Worm (Caenorhabditis elegans) whole organism, L4 larva: Measurements from ENCODE around the gene F45H10.2.

ENCODE experiments used
- F49E8.2 ChIP-seq: sonication (generic microtip); optimal IDR thresholded peaks from 2 replicates; lab custom pipeline; 2016; ENCODE audit warnings: missing compliant biosample characterization, mild to moderate bottlenecking, missing genetic modification characterization, borderline replicate concordance
- R02D3.7 ChIP-seq: fragments of 150-350 bp; sonication (generic microtip); optimal IDR thresholded peaks from 3 replicates; lab custom pipeline; 2014; ENCODE audit warnings: missing biosample characterization, missing genetic modification characterization
- Y48G9A.11 ChIP-seq: fragments of 200-800 bp; sonication (Bioruptor generic); IDR thresholded peaks from 2 replicates; pipeline ENCODE4 v1.3.6; 2022; ENCODE audit warnings: missing genetic modification reagents, missing genetic modification characterization, missing compliant biosample characterization
- ZK546.5 ChIP-seq, 2 experiments: sonication (generic microtip); optimal IDR thresholded peaks; 2 replicates each; lab custom pipeline; 2017; ENCODE audit warnings: missing biosample characterization in 2 of 2, missing genetic modification characterization in 2 of 2
- aly-2 ChIP-seq: sonication (generic microtip); optimal IDR thresholded peaks from 2 replicates; lab custom pipeline; 2018; ENCODE audit warnings: missing biosample characterization, missing genetic modification characterization
- ama-1 ChIP-seq: fragments of 150-350 bp; optimal IDR thresholded peaks from 2 replicates; lab custom pipeline; 2014; ENCODE audit warnings: inconsistent platforms, mixed read lengths
- arid-1 ChIP-seq: fragments of 200-800 bp; sonication (Bioruptor generic); conservative IDR thresholded peaks from 2 replicates; pipeline ENCODE4 v1.3.6; 2022; ENCODE audit warnings: missing genetic modification reagents, missing genetic modification characterization, missing compliant biosample characterization
- attf-4 ChIP-seq: sonication (generic microtip); optimal IDR thresholded peaks from 3 replicates; lab custom pipeline; 2017; ENCODE audit warnings: missing biosample characterization, missing genetic modification characterization
- ceh-20 ChIP-seq: fragments of 200-800 bp; sonication (Bioruptor generic); IDR thresholded peaks from 2 replicates; pipeline ENCODE4 v1.3.6; 2022; ENCODE audit warnings: missing genetic modification reagents, missing genetic modification characterization, missing compliant biosample characterization
- ceh-32 ChIP-seq: sonication (generic microtip); optimal IDR thresholded peaks from 2 replicates; lab custom pipeline; 2016; ENCODE audit warnings: mild to moderate bottlenecking, missing genetic modification characterization, missing compliant biosample characterization; ENCODE audit not compliant: poor library complexity
- ceh-62 ChIP-seq: sonication (generic microtip); optimal IDR thresholded peaks from 2 replicates; lab custom pipeline; 2017; ENCODE audit warnings: missing biosample characterization, missing genetic modification characterization
- ces-1 ChIP-seq: fragments of 150-350 bp; sonication (generic microtip); optimal IDR thresholded peaks from 4 replicates; lab custom pipeline; 2014; ENCODE audit warnings: missing biosample characterization, missing genetic modification reagents, missing genetic modification characterization
- ctbp-1 ChIP-seq: fragments of 200-800 bp; sonication (Bioruptor generic); IDR thresholded peaks from 2 replicates; pipeline ENCODE4 v1.3.6; 2022; ENCODE audit warnings: missing genetic modification reagents, missing genetic modification characterization, missing compliant biosample characterization
- daf-19 ChIP-seq: fragments of 200-800 bp; sonication (Bioruptor generic); conservative IDR thresholded peaks from 2 replicates; pipeline ENCODE4 v1.3.6; 2022; ENCODE audit warnings: missing genetic modification characterization, missing compliant biosample characterization
- dmd-6 ChIP-seq: fragments of 200-800 bp; sonication (Bioruptor generic); IDR thresholded peaks from 2 replicates; pipeline ENCODE4 v1.3.6; 2022; ENCODE audit warnings: missing genetic modification reagents, missing genetic modification characterization, missing compliant biosample characterization
- dmd-8 ChIP-seq: fragments of 200-800 bp; sonication (Bioruptor generic); IDR thresholded peaks from 2 replicates; pipeline ENCODE4 v1.3.6; 2022; ENCODE audit warnings: missing genetic modification characterization, missing compliant biosample characterization
- dmd-9 ChIP-seq: fragments of 200-800 bp; sonication (Bioruptor generic); IDR thresholded peaks from 2 replicates; pipeline ENCODE4 v1.3.6; 2022; ENCODE audit warnings: missing genetic modification reagents, missing genetic modification characterization, missing compliant biosample characterization
- dpl-1 ChIP-seq: fragments of 150-350 bp; optimal IDR thresholded peaks from 2 replicates; lab custom pipeline; 2014; ENCODE audit warnings: missing biosample characterization, missing genetic modification reagents, missing genetic modification characterization
- gei-8 ChIP-seq: fragments of 200-800 bp; sonication (Bioruptor generic); optimal IDR thresholded peaks from 2 replicates; lab custom pipeline; 2018; ENCODE audit warnings: mild to moderate bottlenecking, missing genetic modification characterization, missing compliant biosample characterization
- lin-15B ChIP-seq: fragments of 150-350 bp; sonication (generic microtip); optimal IDR thresholded peaks from 3 replicates; lab custom pipeline; 2014; ENCODE audit warnings: missing biosample characterization, missing genetic modification characterization
- lin-38 ChIP-seq: fragments of 200-800 bp; sonication (Bioruptor generic); IDR thresholded peaks from 2 replicates; pipeline ENCODE4 v1.3.6; 2022; ENCODE audit warnings: missing genetic modification reagents, missing genetic modification characterization, missing compliant biosample characterization
- lin-39 ChIP-seq: fragments of 150-350 bp; optimal IDR thresholded peaks from 2 replicates; lab custom pipeline; 2014; ENCODE audit warnings: missing biosample characterization, missing genetic modification reagents, missing genetic modification characterization
- lir-3 ChIP-seq: sonication (generic microtip); optimal IDR thresholded peaks from 2 replicates; lab custom pipeline; 2016; ENCODE audit warnings: mild to moderate bottlenecking, missing genetic modification characterization, missing compliant biosample characterization
- lsy-2 ChIP-seq, 2 experiments: fragments of 150-350 bp in 1 of 2; sonication (generic microtip) in 1 of 2; optimal IDR thresholded peaks; 2 replicates each; lab custom pipeline; 2014 to 2017; ENCODE audit warnings: missing biosample characterization in 2 of 2, missing genetic modification characterization in 2 of 2
- nhr-111 ChIP-seq: fragments of 200-800 bp; sonication (Bioruptor generic); optimal IDR thresholded peaks from 2 replicates; lab custom pipeline; 2018; ENCODE audit warnings: mild to moderate bottlenecking, missing genetic modification characterization, missing compliant biosample characterization
- nhr-237 ChIP-seq: sonication (generic microtip); optimal IDR thresholded peaks from 2 replicates; lab custom pipeline; 2017; ENCODE audit warnings: missing biosample characterization, missing genetic modification characterization
- nhr-25 ChIP-seq: sonication (generic microtip); optimal IDR thresholded peaks from 2 replicates; lab custom pipeline; 2017; ENCODE audit warnings: missing genetic modification characterization, mild to moderate bottlenecking, missing compliant biosample characterization, antibody characterized with exemption, moderate library complexity, borderline replicate concordance; ENCODE audit not compliant: insufficient read depth
- nhr-28 ChIP-seq: fragments of 150-350 bp; optimal IDR thresholded peaks from 2 replicates; lab custom pipeline; 2014; ENCODE audit warnings: missing biosample characterization, missing genetic modification characterization
- nhr-42 ChIP-seq: fragments of 200-800 bp; sonication (Bioruptor generic); IDR thresholded peaks from 2 replicates; pipeline ENCODE4 v1.3.6; 2022; ENCODE audit warnings: missing genetic modification characterization, missing compliant biosample characterization
- nhr-48 ChIP-seq: sonication (generic microtip); optimal IDR thresholded peaks from 2 replicates; lab custom pipeline; 2016; ENCODE audit warnings: mild to moderate bottlenecking, missing genetic modification characterization, missing compliant biosample characterization
- nhr-76 ChIP-seq: fragments of 150-350 bp; optimal IDR thresholded peaks from 2 replicates; lab custom pipeline; 2014; ENCODE audit warnings: missing biosample characterization, missing genetic modification characterization
- pqm-1 ChIP-seq: sonication (generic microtip); optimal IDR thresholded peaks from 2 replicates; lab custom pipeline; 2017; ENCODE audit warnings: missing biosample characterization, missing genetic modification characterization
- set-16 ChIP-seq: fragments of 200-800 bp; sonication (Bioruptor generic); IDR thresholded peaks from 2 replicates; pipeline ENCODE4 v1.3.6; 2022; ENCODE audit warnings: missing genetic modification reagents, missing genetic modification characterization, missing compliant biosample characterization
- snpc-1.2 ChIP-seq: fragments of 200-800 bp; sonication (Bioruptor generic); IDR thresholded peaks from 2 replicates; pipeline ENCODE4 v1.3.6; 2022; ENCODE audit warnings: missing genetic modification reagents, missing genetic modification characterization, missing compliant biosample characterization
- snpc-4 ChIP-seq: fragments of 150-350 bp; optimal IDR thresholded peaks from 2 replicates; lab custom pipeline; 2014; ENCODE audit warnings: missing biosample characterization, missing genetic modification characterization
- spr-3 ChIP-seq: fragments of 200-800 bp; sonication (Bioruptor generic); optimal IDR thresholded peaks from 2 replicates; lab custom pipeline; 2018; ENCODE audit warnings: mild to moderate bottlenecking, missing genetic modification characterization, missing compliant biosample characterization
- tag-97 ChIP-seq: fragments of 200-800 bp; sonication (Bioruptor generic); IDR thresholded peaks from 2 replicates; pipeline ENCODE4 v1.3.6; 2022; ENCODE audit warnings: missing genetic modification characterization, missing compliant biosample characterization
- unc-130 ChIP-seq: sonication (generic microtip); optimal IDR thresholded peaks from 2 replicates; lab custom pipeline; 2016; ENCODE audit warnings: missing genetic modification reagents, missing genetic modification characterization, missing compliant biosample characterization
- unc-39 ChIP-seq: sonication (generic microtip); optimal IDR thresholded peaks from 2 replicates; lab custom pipeline; 2017; ENCODE audit warnings: missing biosample characterization, missing genetic modification characterization
- unc-62 ChIP-seq, 3 experiments: fragments of 150-350 bp in 1 of 3; sonication (generic microtip); optimal IDR thresholded peaks in 2 of 3; peaks in 1 of 3; 1 replicate in 1 of 3; 2 replicates in 2 of 3; lab custom pipeline; 2014 to 2017; ENCODE audit warnings: missing biosample characterization in 3 of 3, missing genetic modification characterization in 3 of 3, missing genetic modification reagents in 3 of 3, missing genotype in 1 of 3
- vab-7 ChIP-seq: fragments of 200-800 bp; sonication (Bioruptor generic); IDR thresholded peaks from 2 replicates; pipeline ENCODE4 v1.3.6; 2022; ENCODE audit warnings: missing genetic modification reagents, missing genetic modification characterization, missing compliant biosample characterization
- zag-1 ChIP-seq: fragments of 150-350 bp; optimal IDR thresholded peaks from 2 replicates; lab custom pipeline; 2014; ENCODE audit warnings: missing biosample characterization, missing genetic modification characterization
- zfp-2 ChIP-seq: sonication (generic microtip); optimal IDR thresholded peaks from 2 replicates; lab custom pipeline; 2016; ENCODE audit warnings: mild to moderate bottlenecking, missing genetic modification characterization, missing compliant biosample characterization
- zip-2 ChIP-seq: fragments of 150-350 bp; optimal IDR thresholded peaks from 2 replicates; lab custom pipeline; 2014; ENCODE audit warnings: missing biosample characterization, missing genetic modification characterization
- ztf-7 ChIP-seq: fragments of 150-350 bp; optimal IDR thresholded peaks from 2 replicates; lab custom pipeline; 2014; ENCODE audit warnings: missing biosample characterization, missing genetic modification characterization

F45H10.2 gene

ce11 chrII:13521179-13521616, 28.4 kb upstream of the F45H10.2 start (continued):
- TF ChIP-seq zfp-2 (tag; lab: Kevin White, UChicago) (no peak), snpc-1.2 (GFP tag; lab: Robert Waterston, UW) (peak; percentile 87), nhr-48 (tag; lab: Kevin White, UChicago) (peak; percentile 14), tag-97 (GFP tag; lab: Robert Waterston, UW) (no peak), nhr-42 (GFP tag; lab: Robert Waterston, UW) (no peak), spr-3 (no peak), lin-38 (GFP tag; lab: Robert Waterston, UW) (peak; percentile 72), nhr-111 (GFP tag; lab: Kevin White, UChicago) (no peak), Y48G9A.11 (GFP tag; lab: Robert Waterston, UW) (peak; percentile 75), ctbp-1 (peak; percentile 60; the same call in 1 of the 2 replicates), unc-130 (GFP tag; lab: Kevin White, UChicago) (peak; percentile 78), lsy-2 (tag; optimal IDR thresholded peaks at IDR 0.05; lab: Kevin White, UChicago) (no peak), arid-1 (GFP tag; lab: Robert Waterston, UW) (peak; percentile 50; the same call in 1 of the 2 replicates), ces-1 (GFP tag; lab: Kevin White, UChicago) (no peak), vab-7 (GFP tag; lab: Robert Waterston, UW) (0 out of 2 replicates have a peak, but pooled peaks have one; percentile 48), nhr-76 (tag; lab: Kevin White, UChicago) (no peak), dmd-8 (GFP tag; lab: Robert Waterston, UW) (peak; percentile 58; the same call in 1 of the 2 replicates), F49E8.2 (tag; lab: Kevin White, UChicago) (peak; percentile 95), lin-39 (tag; lab: Kevin White, UChicago) (no peak), ama-1 (lab: Kevin White, UChicago) (peak; percentile 70), snpc-4 (peak; percentile 77)
- TF ChIP-seq, all 104 proteins: peak for 26

DNA sequence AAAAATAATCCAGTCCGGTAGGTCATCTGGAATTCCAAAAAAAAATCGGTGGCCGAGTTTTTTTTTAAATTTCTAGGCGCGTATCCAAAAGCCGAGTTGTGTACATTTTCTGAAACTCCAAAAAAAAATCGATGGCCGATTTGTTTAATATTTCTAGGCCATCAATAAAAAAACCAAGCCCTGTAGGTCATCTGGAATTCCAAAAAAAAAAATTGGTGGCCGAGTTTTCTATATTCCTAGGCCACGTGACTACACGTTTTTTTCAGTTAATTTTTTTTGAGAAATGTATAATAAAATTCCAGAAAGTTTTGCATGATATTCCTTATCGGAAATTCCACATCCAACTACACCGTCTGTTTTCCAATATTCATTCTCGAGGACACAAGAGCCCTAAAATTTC, 24.8 kb upstream of the F45H10.2 start, which contains the start of gene sre-45:
TSS of gene sre-45 (plus strand) at position 301 of the 400 bp plus-strand sequence.
- TF ChIP-seq vab-7 (GFP tag; lab: Robert Waterston, UW) (no peak), daf-19 (no peak), gei-8 (GFP tag; lab: Kevin White, UChicago) (no peak), ztf-7 (tag; lab: Kevin White, UChicago) (no peak)

DNA sequence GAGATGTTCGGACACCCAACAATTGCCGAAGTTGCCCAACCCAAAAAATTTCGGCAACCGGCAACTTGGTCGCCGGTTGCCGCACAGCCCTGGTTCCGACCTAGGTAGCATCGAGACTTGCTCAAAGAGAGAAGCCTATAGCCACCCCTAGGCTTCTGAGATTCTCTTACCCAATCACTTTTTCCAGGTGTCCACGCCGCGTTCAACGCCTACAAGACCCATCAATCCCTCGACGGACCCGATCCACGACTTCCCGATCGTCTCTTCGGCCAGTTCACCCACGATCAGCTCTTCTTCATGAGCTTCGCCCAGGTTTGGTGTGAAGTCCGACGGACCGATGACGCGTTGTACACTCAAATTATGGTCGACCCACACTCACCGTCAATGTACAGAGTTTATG, 23.0 kb upstream of the F45H10.2 start:
- no peak for TF ChIP-seq lin-15B (tag; lab: Kevin White, UChicago)
- 0 out of 2 replicates have a peak, but pooled peaks have one; percentile 6 for TF ChIP-seq nhr-42 (GFP tag; lab: Robert Waterston, UW)
- peak; percentile 54 for TF ChIP-seq set-16 (GFP tag; lab: Robert Waterston, UW)
- TF ChIP-seq, all 104 proteins: peak for 2

DNA sequence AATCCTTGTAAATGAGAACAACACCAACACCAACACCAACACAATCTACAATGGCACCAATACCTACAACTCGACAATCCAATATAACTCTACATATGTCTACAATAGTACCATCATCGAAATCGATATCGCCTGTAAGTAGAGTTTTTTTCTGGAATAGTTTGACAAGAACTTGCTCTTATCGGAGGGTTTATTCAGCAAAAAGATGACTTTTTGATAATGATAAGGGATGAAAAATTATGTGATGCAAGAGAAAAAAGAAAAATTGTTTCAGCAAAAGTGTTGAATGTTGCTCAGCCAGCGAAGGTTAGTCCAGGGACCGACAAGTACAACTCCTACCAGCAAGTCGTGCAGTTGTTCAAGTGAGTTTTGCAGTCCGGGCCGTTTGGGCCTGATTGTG, 15.8 kb upstream of the F45H10.2 start:
- TF ChIP-seq attf-4 (tag; lab: Kevin White, UChicago) (no peak), ceh-62 (tag; lab: Kevin White, UChicago) (no peak), unc-39 (tag; lab: Kevin White, UChicago) (no peak), nhr-237 (tag; lab: Kevin White, UChicago) (no peak), lir-3 (no peak), ceh-32 (tag; lab: Kevin White, UChicago) (no peak), nhr-28 (tag; lab: Kevin White, UChicago) (peak; percentile 10), daf-19 (no peak), ces-1 (GFP tag; lab: Kevin White, UChicago) (no peak), pqm-1 (peak; percentile 71), aly-2 (tag; lab: Kevin White, UChicago) (no peak), dpl-1 (GFP tag; lab: Kevin White, UChicago) (no peak), R02D3.7 (no peak), dmd-6 (GFP tag; lab: Robert Waterston, UW) (0 out of 2 replicates have a peak, but pooled peaks have one; percentile 24), ZK546.5 (tag; optimal IDR thresholded peaks at IDR 0.05; lab: Kevin White, UChicago) (no peak), zip-2 (tag; lab: Kevin White, UChicago) (no peak), snpc-1.2 (GFP tag; lab: Robert Waterston, UW) (no peak), nhr-25 (tag; lab: Kevin White, UChicago) (no peak), dmd-9 (GFP tag; lab: Robert Waterston, UW) (no peak), ceh-20 (GFP tag; lab: Robert Waterston, UW) (no peak), unc-62 (GFP tag; optimal IDR thresholded peaks at IDR 0.05 in 1 of 2; lab: Kevin White, UChicago) (peak in 1 of 2 experiments; percentile 77), unc-62 (tag; optimal IDR thresholded peaks at IDR 0.05; lab: Kevin White, UChicago) (no peak), lin-38 (GFP tag; lab: Robert Waterston, UW) (no peak), zag-1 (no peak)
